Worm (Caenorhabditis elegans) whole organism, L4 larva: Measurements from ENCODE around the gene C38D4.7.

ENCODE experiments used
- T20F7.1 ChIP-seq: fragments of 200-800 bp; sonication (Bioruptor generic); optimal IDR thresholded peaks from 2 replicates; lab custom pipeline; 2018; ENCODE audit warnings: mild to moderate bottlenecking, missing genetic modification characterization, missing compliant biosample characterization
- daf-12 ChIP-seq: fragments of 150-350 bp; optimal IDR thresholded peaks from 2 replicates; lab custom pipeline; 2014; ENCODE audit warnings: missing biosample characterization, missing genetic modification reagents, missing genetic modification characterization
- dmd-9 ChIP-seq: fragments of 200-800 bp; sonication (Bioruptor generic); IDR thresholded peaks from 2 replicates; pipeline ENCODE4 v1.3.6; 2022; ENCODE audit warnings: missing genetic modification reagents, missing genetic modification characterization, missing compliant biosample characterization
- fos-1 ChIP-seq: fragments of 150-350 bp; optimal IDR thresholded peaks from 2 replicates; lab custom pipeline; 2014; ENCODE audit warnings: missing biosample characterization, missing genetic modification characterization
- hlh-30 ChIP-seq: sonication (generic microtip); optimal IDR thresholded peaks from 2 replicates; lab custom pipeline; 2017; ENCODE audit warnings: antibody characterized with exemption, mild to moderate bottlenecking, missing genetic modification characterization, missing compliant biosample characterization; ENCODE audit not compliant: insufficient read depth
- mdt-29 ChIP-seq: fragments of 200-800 bp; sonication (Bioruptor generic); IDR thresholded peaks from 2 replicates; pipeline ENCODE4 v1.3.6; 2022; ENCODE audit warnings: missing genetic modification reagents, missing genetic modification characterization, missing compliant biosample characterization
- nhr-6 ChIP-seq: fragments of 150-350 bp; optimal IDR thresholded peaks from 2 replicates; lab custom pipeline; 2014; ENCODE audit warnings: missing biosample characterization, missing genetic modification characterization
- nhr-77 ChIP-seq: fragments of 150-350 bp; optimal IDR thresholded peaks from 2 replicates; lab custom pipeline; 2014; ENCODE audit warnings: missing biosample characterization, missing genetic modification characterization
- pha-4 ChIP-seq, 2 experiments: fragments of 150-350 bp in 1 of 2; fragments of 200-800 bp in 1 of 2; sonication (Bioruptor generic) in 1 of 2; IDR thresholded peaks in 1 of 2; optimal IDR thresholded peaks in 1 of 2; 2 replicates each; pipeline versions ENCODE4 v1.3.6 to Lab custom; 2014 to 2022; ENCODE audit warnings: missing genetic modification characterization in 2 of 2, missing genetic modification reagents in 2 of 2, missing biosample characterization in 1 of 2, missing compliant biosample characterization in 1 of 2
- php-3 ChIP-seq: fragments of 200-800 bp; sonication (Bioruptor generic); IDR thresholded peaks from 2 replicates; pipeline ENCODE4 v1.3.6; 2022; ENCODE audit warnings: missing genetic modification reagents, missing genetic modification characterization, missing compliant biosample characterization
- zfp-2 ChIP-seq: sonication (generic microtip); optimal IDR thresholded peaks from 2 replicates; lab custom pipeline; 2016; ENCODE audit warnings: mild to moderate bottlenecking, missing genetic modification characterization, missing compliant biosample characterization

DNA sequence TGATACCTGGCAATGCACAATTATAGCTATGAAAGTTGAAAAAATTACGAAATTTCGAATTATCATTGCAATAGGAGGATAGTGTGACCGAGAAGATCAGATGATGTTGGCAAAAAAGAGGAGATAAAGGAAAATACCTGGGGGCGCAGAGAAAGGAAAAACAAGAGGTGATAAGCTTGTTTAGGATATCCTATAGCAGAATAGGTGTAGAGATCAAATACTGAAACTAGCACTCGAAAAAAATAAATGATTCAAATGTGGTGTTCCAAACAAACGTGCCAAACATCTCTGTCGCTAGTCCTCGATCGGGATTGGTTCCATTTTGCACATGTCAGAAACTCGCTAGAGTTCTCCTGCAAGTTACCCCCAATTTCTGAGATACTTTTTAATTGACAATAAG is 18.3 kb upstream of the C38D4.7 start, which contains the start of gene F26A1.9:
- TF ChIP-seq mdt-29 (GFP tag; lab: Robert Waterston, UW): no peak
- no peak for TF ChIP-seq php-3 (GFP tag; lab: Robert Waterston, UW)
- TF ChIP-seq nhr-6 (tag; lab: Kevin White, UChicago): no peak
- TF ChIP-seq zfp-2 (tag; lab: Kevin White, UChicago): no peak
- TF ChIP-seq hlh-30: no peak
- TF ChIP-seq dmd-9 (GFP tag; lab: Robert Waterston, UW): no peak
- TF ChIP-seq fos-1 (tag; lab: Kevin White, UChicago): no peak
- no peak for TF ChIP-seq pha-4 (GFP tag; IDR thresholded peaks at IDR 0.05; lab: Robert Waterston, UW)
- TF ChIP-seq pha-4 (tag; optimal IDR thresholded peaks at IDR 0.05; lab: Kevin White, UChicago): no peak
- no peak for TF ChIP-seq nhr-77 (tag; lab: Kevin White, UChicago)
- TF ChIP-seq T20F7.1 (GFP tag; lab: Kevin White, UChicago): no peak
- TF ChIP-seq daf-12 (tag; lab: Kevin White, UChicago): no peak
